Worm (Caenorhabditis elegans) whole organism, L4 larva: ENCODE measurements around the gene cit-1.1.
A peak's percentile ranks its signal among the peaks of the same experiment; 100 is the strongest.

Source experiments
- F10B5.3 ChIP-seq: sonication (generic microtip); optimal IDR thresholded peaks from 2 replicates; lab custom pipeline; 2016; ENCODE audit warnings: mild to moderate bottlenecking, missing genetic modification characterization, missing compliant biosample characterization
- F26F4.8 ChIP-seq: fragments of 200-800 bp; sonication (Bioruptor generic); conservative IDR thresholded peaks from 2 replicates; pipeline ENCODE4 v1.3.6; 2022; ENCODE audit warnings: missing genetic modification characterization, missing compliant biosample characterization
- R02D3.7 ChIP-seq: fragments of 150-350 bp; sonication (generic microtip); optimal IDR thresholded peaks from 3 replicates; lab custom pipeline; 2014; ENCODE audit warnings: missing biosample characterization, missing genetic modification characterization
- T20F7.1 ChIP-seq: fragments of 200-800 bp; sonication (Bioruptor generic); optimal IDR thresholded peaks from 2 replicates; lab custom pipeline; 2018; ENCODE audit warnings: mild to moderate bottlenecking, missing genetic modification characterization, missing compliant biosample characterization
- Y5F2A.4 ChIP-seq: fragments of 200-800 bp; sonication (Bioruptor generic); optimal IDR thresholded peaks from 2 replicates; lab custom pipeline; 2018; ENCODE audit warnings: mild to moderate bottlenecking, missing genetic modification characterization, missing compliant biosample characterization
- ZK337.2 ChIP-seq: fragments of 200-800 bp; sonication (Bioruptor generic); IDR thresholded peaks from 2 replicates; pipeline ENCODE4 v1.3.6; 2022; ENCODE audit warnings: missing genetic modification reagents, missing genetic modification characterization, missing compliant biosample characterization
- ZK546.5 ChIP-seq, 2 experiments: sonication (generic microtip); optimal IDR thresholded peaks; 2 replicates each; lab custom pipeline; 2017; ENCODE audit warnings: missing biosample characterization in 2 of 2, missing genetic modification characterization in 2 of 2
- aha-1 ChIP-seq: fragments of 150-350 bp; peaks from one replicate; lab custom pipeline; 2014; ENCODE audit warnings: missing biosample characterization, missing genetic modification characterization
- aly-2 ChIP-seq: sonication (generic microtip); optimal IDR thresholded peaks from 2 replicates; lab custom pipeline; 2018; ENCODE audit warnings: missing biosample characterization, missing genetic modification characterization
- ama-1 ChIP-seq: fragments of 150-350 bp; optimal IDR thresholded peaks from 2 replicates; lab custom pipeline; 2014; ENCODE audit warnings: inconsistent platforms, mixed read lengths
- arid-1 ChIP-seq: fragments of 200-800 bp; sonication (Bioruptor generic); conservative IDR thresholded peaks from 2 replicates; pipeline ENCODE4 v1.3.6; 2022; ENCODE audit warnings: missing genetic modification reagents, missing genetic modification characterization, missing compliant biosample characterization
- ceh-20 ChIP-seq: fragments of 200-800 bp; sonication (Bioruptor generic); IDR thresholded peaks from 2 replicates; pipeline ENCODE4 v1.3.6; 2022; ENCODE audit warnings: missing genetic modification reagents, missing genetic modification characterization, missing compliant biosample characterization
- ceh-28 ChIP-seq: fragments of 150-350 bp; optimal IDR thresholded peaks from 2 replicates; lab custom pipeline; 2014; ENCODE audit warnings: missing biosample characterization, missing genetic modification reagents, missing genetic modification characterization
- ceh-44 ChIP-seq: fragments of 200-800 bp; sonication (Bioruptor generic); IDR thresholded peaks from 2 replicates; pipeline ENCODE4 v1.3.6; 2022; ENCODE audit warnings: missing genetic modification reagents, missing genetic modification characterization, missing compliant biosample characterization
- ceh-62 ChIP-seq: sonication (generic microtip); optimal IDR thresholded peaks from 2 replicates; lab custom pipeline; 2017; ENCODE audit warnings: missing biosample characterization, missing genetic modification characterization
- daf-12 ChIP-seq: fragments of 150-350 bp; optimal IDR thresholded peaks from 2 replicates; lab custom pipeline; 2014; ENCODE audit warnings: missing biosample characterization, missing genetic modification reagents, missing genetic modification characterization
- daf-16 ChIP-seq, 3 experiments: sonication (generic microtip); optimal IDR thresholded peaks; 2 replicates each; lab custom pipeline; 2016 to 2017; ENCODE audit warnings: missing genetic modification characterization in 3 of 3, missing genetic modification reagents in 3 of 3, mild to moderate bottlenecking in 2 of 3, missing compliant biosample characterization in 2 of 3, missing biosample characterization in 1 of 3, moderate library complexity in 1 of 3
- daf-19 ChIP-seq: fragments of 200-800 bp; sonication (Bioruptor generic); conservative IDR thresholded peaks from 2 replicates; pipeline ENCODE4 v1.3.6; 2022; ENCODE audit warnings: missing genetic modification characterization, missing compliant biosample characterization
- gei-8 ChIP-seq: fragments of 200-800 bp; sonication (Bioruptor generic); optimal IDR thresholded peaks from 2 replicates; lab custom pipeline; 2018; ENCODE audit warnings: mild to moderate bottlenecking, missing genetic modification characterization, missing compliant biosample characterization
- hif-1 ChIP-seq, 2 experiments: sonication (generic microtip); optimal IDR thresholded peaks; 2 replicates each; lab custom pipeline; 2016 to 2017; ENCODE audit warnings: missing compliant biosample characterization in 2 of 2, missing genetic modification characterization in 2 of 2, missing genetic modification reagents in 2 of 2, missing genotype in 2 of 2, mild to moderate bottlenecking in 1 of 2
- hmg-1.1 ChIP-seq: fragments of 200-800 bp; sonication (Bioruptor generic); IDR thresholded peaks from 2 replicates; pipeline ENCODE4 v1.3.6; 2022; ENCODE audit warnings: missing genetic modification reagents, missing genetic modification characterization, missing compliant biosample characterization
- jun-1 ChIP-seq: fragments of 150-350 bp; optimal IDR thresholded peaks from 2 replicates; lab custom pipeline; 2014; ENCODE audit warnings: missing biosample characterization, missing genetic modification reagents, missing genetic modification characterization
- lin-13 ChIP-seq: fragments of 150-350 bp; optimal IDR thresholded peaks from 2 replicates; lab custom pipeline; 2014; ENCODE audit warnings: missing biosample characterization, missing genetic modification reagents, missing genetic modification characterization
- lin-15B ChIP-seq: fragments of 150-350 bp; sonication (generic microtip); optimal IDR thresholded peaks from 3 replicates; lab custom pipeline; 2014; ENCODE audit warnings: missing biosample characterization, missing genetic modification characterization
- lin-29 ChIP-seq: fragments of 200-800 bp; sonication (Bioruptor generic); IDR thresholded peaks from 2 replicates; pipeline ENCODE4 v1.3.6; 2022; ENCODE audit warnings: missing genetic modification reagents, missing genetic modification characterization, missing compliant biosample characterization
- lir-3 ChIP-seq: sonication (generic microtip); optimal IDR thresholded peaks from 2 replicates; lab custom pipeline; 2016; ENCODE audit warnings: mild to moderate bottlenecking, missing genetic modification characterization, missing compliant biosample characterization
- mdl-1 ChIP-seq, 2 experiments: fragments of 150-350 bp in 1 of 2; sonication (generic microtip) in 1 of 2; optimal IDR thresholded peaks; 2 replicates each; lab custom pipeline; 2014 to 2017; ENCODE audit warnings: missing biosample characterization in 2 of 2, missing genetic modification characterization in 2 of 2
- mes-2 ChIP-seq: sonication (generic microtip); optimal IDR thresholded peaks from 2 replicates; lab custom pipeline; 2016; ENCODE audit warnings: missing genotype, mild to moderate bottlenecking, missing genetic modification characterization, missing compliant biosample characterization; ENCODE audit not compliant: poor library complexity, severe bottlenecking
- nhr-10 ChIP-seq: fragments of 150-350 bp; optimal IDR thresholded peaks from 2 replicates; lab custom pipeline; 2014; ENCODE audit warnings: missing biosample characterization, missing genetic modification characterization
- nhr-102 ChIP-seq: sonication (generic microtip); optimal IDR thresholded peaks from 2 replicates; lab custom pipeline; 2016; ENCODE audit warnings: mild to moderate bottlenecking, missing genetic modification characterization, moderate library complexity, missing compliant biosample characterization
- nhr-11 ChIP-seq: fragments of 150-350 bp; optimal IDR thresholded peaks from 2 replicates; lab custom pipeline; 2014; ENCODE audit warnings: missing biosample characterization, missing genetic modification characterization
- nhr-25 ChIP-seq: sonication (generic microtip); optimal IDR thresholded peaks from 2 replicates; lab custom pipeline; 2017; ENCODE audit warnings: missing genetic modification characterization, mild to moderate bottlenecking, missing compliant biosample characterization, antibody characterized with exemption, moderate library complexity, borderline replicate concordance; ENCODE audit not compliant: insufficient read depth
- nhr-28 ChIP-seq: fragments of 150-350 bp; optimal IDR thresholded peaks from 2 replicates; lab custom pipeline; 2014; ENCODE audit warnings: missing biosample characterization, missing genetic modification characterization
- nhr-6 ChIP-seq: fragments of 150-350 bp; optimal IDR thresholded peaks from 2 replicates; lab custom pipeline; 2014; ENCODE audit warnings: missing biosample characterization, missing genetic modification characterization
- pha-4 ChIP-seq, 2 experiments: fragments of 150-350 bp in 1 of 2; fragments of 200-800 bp in 1 of 2; sonication (Bioruptor generic) in 1 of 2; IDR thresholded peaks in 1 of 2; optimal IDR thresholded peaks in 1 of 2; 2 replicates each; pipeline versions ENCODE4 v1.3.6 to Lab custom; 2014 to 2022; ENCODE audit warnings: missing genetic modification characterization in 2 of 2, missing genetic modification reagents in 2 of 2, missing biosample characterization in 1 of 2, missing compliant biosample characterization in 1 of 2
- php-3 ChIP-seq: fragments of 200-800 bp; sonication (Bioruptor generic); IDR thresholded peaks from 2 replicates; pipeline ENCODE4 v1.3.6; 2022; ENCODE audit warnings: missing genetic modification reagents, missing genetic modification characterization, missing compliant biosample characterization
- pqm-1 ChIP-seq: sonication (generic microtip); optimal IDR thresholded peaks from 2 replicates; lab custom pipeline; 2017; ENCODE audit warnings: missing biosample characterization, missing genetic modification characterization
- rbr-2 ChIP-seq: sonication (generic microtip); optimal IDR thresholded peaks from 2 replicates; lab custom pipeline; 2016; ENCODE audit warnings: missing genotype, missing genetic modification characterization, missing compliant biosample characterization
- sdz-12 ChIP-seq: fragments of 200-800 bp; sonication (Bioruptor generic); optimal IDR thresholded peaks from 2 replicates; lab custom pipeline; 2018; ENCODE audit warnings: mild to moderate bottlenecking, missing genetic modification characterization, missing compliant biosample characterization
- skn-1 ChIP-seq: fragments of 150-350 bp; optimal IDR thresholded peaks from 2 replicates; lab custom pipeline; 2014; ENCODE audit warnings: missing biosample characterization, missing genetic modification characterization
- snpc-4 ChIP-seq: fragments of 150-350 bp; optimal IDR thresholded peaks from 2 replicates; lab custom pipeline; 2014; ENCODE audit warnings: missing biosample characterization, missing genetic modification characterization
- spr-1 ChIP-seq: sonication (generic microtip); optimal IDR thresholded peaks from 2 replicates; lab custom pipeline; 2016; ENCODE audit warnings: mild to moderate bottlenecking, missing genetic modification characterization, missing compliant biosample characterization
- spr-3 ChIP-seq: fragments of 200-800 bp; sonication (Bioruptor generic); optimal IDR thresholded peaks from 2 replicates; lab custom pipeline; 2018; ENCODE audit warnings: mild to moderate bottlenecking, missing genetic modification characterization, missing compliant biosample characterization
- unc-130 ChIP-seq: sonication (generic microtip); optimal IDR thresholded peaks from 2 replicates; lab custom pipeline; 2016; ENCODE audit warnings: missing genetic modification reagents, missing genetic modification characterization, missing compliant biosample characterization
- unc-62 ChIP-seq, 3 experiments: fragments of 150-350 bp in 1 of 3; sonication (generic microtip); optimal IDR thresholded peaks in 2 of 3; peaks in 1 of 3; 1 replicate in 1 of 3; 2 replicates in 2 of 3; lab custom pipeline; 2014 to 2017; ENCODE audit warnings: missing biosample characterization in 3 of 3, missing genetic modification characterization in 3 of 3, missing genetic modification reagents in 3 of 3, missing genotype in 1 of 3
- zag-1 ChIP-seq: fragments of 150-350 bp; optimal IDR thresholded peaks from 2 replicates; lab custom pipeline; 2014; ENCODE audit warnings: missing biosample characterization, missing genetic modification characterization
- zfp-2 ChIP-seq: sonication (generic microtip); optimal IDR thresholded peaks from 2 replicates; lab custom pipeline; 2016; ENCODE audit warnings: mild to moderate bottlenecking, missing genetic modification characterization, missing compliant biosample characterization
- zfp-3 ChIP-seq: fragments of 200-800 bp; sonication (Bioruptor generic); conservative IDR thresholded peaks from 2 replicates; pipeline ENCODE4 v1.3.6; 2022; ENCODE audit warnings: missing genetic modification reagents, missing genetic modification characterization, missing compliant biosample characterization
- zip-11 ChIP-seq: fragments of 200-800 bp; sonication (Bioruptor generic); IDR thresholded peaks from 2 replicates; pipeline ENCODE4 v1.3.6; 2022; ENCODE audit warnings: missing genetic modification characterization, missing compliant biosample characterization
- zip-2 ChIP-seq: fragments of 150-350 bp; optimal IDR thresholded peaks from 2 replicates; lab custom pipeline; 2014; ENCODE audit warnings: missing biosample characterization, missing genetic modification characterization
- ztf-11 ChIP-seq: fragments of 150-350 bp; optimal IDR thresholded peaks from 2 replicates; lab custom pipeline; 2014; ENCODE audit warnings: missing biosample characterization, missing genetic modification characterization

cit-1.1 gene

ce11 chrIII:7978289-7978688, 31.3 kb downstream of the cit-1.1 start (continued):
- no peak for TF ChIP-seq ceh-28 (tag; lab: Kevin White, UChicago)
- no peak for TF ChIP-seq sdz-12 (GFP tag; lab: Kevin White, UChicago)
- no peak for TF ChIP-seq nhr-11
- TF ChIP-seq T20F7.1 (GFP tag; lab: Kevin White, UChicago): no peak
- no peak for TF ChIP-seq ztf-11
- no peak for TF ChIP-seq R02D3.7 (tag; lab: Kevin White, UChicago)
- 0 out of 2 replicates have a peak, but pooled peaks have one; percentile 13 for TF ChIP-seq arid-1 (GFP tag; lab: Robert Waterston, UW)
- no peak for TF ChIP-seq daf-16 (GFP tag; optimal IDR thresholded peaks at IDR 0.05; lab: Kevin White, UChicago)
- TF ChIP-seq daf-16 (tag; optimal IDR thresholded peaks at IDR 0.05; lab: Kevin White, UChicago): peak; percentile 15
- no peak for TF ChIP-seq spr-1
- no peak for TF ChIP-seq jun-1 (tag; lab: Kevin White, UChicago)
- TF ChIP-seq Y5F2A.4 (GFP tag; lab: Kevin White, UChicago): no peak
- TF ChIP-seq daf-12: no peak
- TF ChIP-seq lin-29 (GFP tag; lab: Robert Waterston, UW): no peak
- no peak for TF ChIP-seq lir-3 (tag; lab: Kevin White, UChicago)
- no peak for TF ChIP-seq ama-1 (lab: Kevin White, UChicago)
- peak; percentile 31; the same call in 1 of the 2 replicates for TF ChIP-seq ceh-20 (GFP tag; lab: Robert Waterston, UW)
- TF ChIP-seq aly-2 (tag; lab: Kevin White, UChicago): no peak
- TF ChIP-seq zag-1 (tag; lab: Kevin White, UChicago): no peak
- peak; percentile 15 for TF ChIP-seq mes-2
- no peak for TF ChIP-seq lin-13 (GFP tag; lab: Kevin White, UChicago)
- TF ChIP-seq ZK546.5 (tag; optimal IDR thresholded peaks at IDR 0.05; lab: Kevin White, UChicago): no peak
- TF ChIP-seq nhr-25: no peak
- no peak for TF ChIP-seq nhr-10 (tag; lab: Kevin White, UChicago)
- no peak for TF ChIP-seq mdl-1 (tag; optimal IDR thresholded peaks at IDR 0.05; lab: Kevin White, UChicago)
- no peak for TF ChIP-seq F26F4.8 (GFP tag; lab: Robert Waterston, UW)
- TF ChIP-seq zip-2 (tag; lab: Kevin White, UChicago): no peak
- no peak for TF ChIP-seq zfp-2 (tag; lab: Kevin White, UChicago)
- TF ChIP-seq snpc-4 (tag; lab: Kevin White, UChicago): no peak
- TF ChIP-seq php-3: no peak
- no peak for TF ChIP-seq nhr-102 (tag; lab: Kevin White, UChicago)
- peak in 1 of 2 experiments; percentile 57 for TF ChIP-seq unc-62 (GFP tag; optimal IDR thresholded peaks at IDR 0.05 in 1 of 2; lab: Kevin White, UChicago)
- no peak for TF ChIP-seq unc-62 (tag; optimal IDR thresholded peaks at IDR 0.05; lab: Kevin White, UChicago)
- TF ChIP-seq zip-11: no peak
- TF ChIP-seq ceh-44 (GFP tag; lab: Robert Waterston, UW): no peak
- TF ChIP-seq ZK337.2: no peak
- peak; percentile 60 for TF ChIP-seq aha-1 (tag; lab: Kevin White, UChicago)
- TF ChIP-seq gei-8: peak; percentile 24
- TF ChIP-seq F10B5.3 (tag; lab: Kevin White, UChicago): no peak
- peak; percentile 31; the same call in 1 of the 2 replicates for TF ChIP-seq pha-4 (GFP tag; IDR thresholded peaks at IDR 0.05; lab: Robert Waterston, UW)
- no peak for TF ChIP-seq pha-4 (tag; optimal IDR thresholded peaks at IDR 0.05; lab: Kevin White, UChicago)
- TF ChIP-seq nhr-6: no peak
- TF ChIP-seq skn-1 (tag; lab: Kevin White, UChicago): no peak
- TF ChIP-seq hmg-1.1 (GFP tag; lab: Robert Waterston, UW): no peak
- TF ChIP-seq rbr-2 (tag; lab: Kevin White, UChicago): no peak
- no peak for TF ChIP-seq pqm-1 (tag; lab: Kevin White, UChicago)
- TF ChIP-seq lin-15B (tag; lab: Kevin White, UChicago): no peak
- no peak for TF ChIP-seq hif-1 (tag; optimal IDR thresholded peaks at IDR 0.05; lab: Kevin White, UChicago)
- TF ChIP-seq ceh-62 (tag; lab: Kevin White, UChicago): no peak
- no peak for TF ChIP-seq nhr-28 (tag; lab: Kevin White, UChicago)
- no peak for TF ChIP-seq spr-3 (GFP tag; lab: Kevin White, UChicago)
- TF ChIP-seq zfp-3 (GFP tag; lab: Robert Waterston, UW): no peak; the same call in 1 of the 2 replicates
- no peak for TF ChIP-seq unc-130 (GFP tag; lab: Kevin White, UChicago)
- no peak for TF ChIP-seq daf-19 (GFP tag; lab: Robert Waterston, UW)
